Worm (Caenorhabditis elegans): ENCODE results near the gene dod-23.

ce11 chrII:8428947-8429919 is 30.3 kb upstream of the dod-23 start:
- TF ChIP-seq fkh-10 (GFP tag; optimal IDR thresholded peaks at IDR 0.05) (no peak), tbx-2 (tag; optimal IDR thresholded peaks at IDR 0.05) (no peak), ceh-9 (tag; optimal IDR thresholded peaks at IDR 0.05) (no peak), unc-62 (GFP tag; optimal IDR thresholded peaks at IDR 0.05) (no peak)

Measured in whole organism, L3 larva.